Worm (Caenorhabditis elegans): ENCODE measurements around the gene nhr-222.

DNA sequence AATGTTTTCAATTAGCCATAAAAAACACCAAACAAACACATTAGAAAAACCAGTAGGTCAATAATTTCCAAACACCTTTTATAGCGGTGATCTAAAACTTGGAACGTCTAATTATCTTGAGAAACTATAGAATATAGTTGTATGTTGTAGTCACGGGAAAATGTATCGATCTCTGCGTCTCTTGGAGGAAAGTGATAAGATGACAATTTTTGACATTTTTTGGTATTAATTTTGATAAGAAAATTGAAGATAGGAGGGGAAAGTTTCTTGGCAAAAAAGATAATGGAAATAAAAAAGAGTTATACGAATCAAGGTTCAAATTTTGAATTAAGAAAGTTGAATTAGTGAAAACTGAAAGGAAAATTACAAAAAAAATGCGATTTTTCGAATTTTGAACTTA is 37.5 kb downstream of the nhr-222 start:
- TF ChIP-seq klf-2 (GFP tag; conservative IDR thresholded peaks at IDR 0.05) (no peak), tab-1 (GFP tag; IDR thresholded peaks at IDR 0.05) (no peak), flt-1 (GFP tag; IDR thresholded peaks at IDR 0.05) (no peak)
